Worm (Caenorhabditis elegans): ENCODE results near the gene dre-1.

DNA sequence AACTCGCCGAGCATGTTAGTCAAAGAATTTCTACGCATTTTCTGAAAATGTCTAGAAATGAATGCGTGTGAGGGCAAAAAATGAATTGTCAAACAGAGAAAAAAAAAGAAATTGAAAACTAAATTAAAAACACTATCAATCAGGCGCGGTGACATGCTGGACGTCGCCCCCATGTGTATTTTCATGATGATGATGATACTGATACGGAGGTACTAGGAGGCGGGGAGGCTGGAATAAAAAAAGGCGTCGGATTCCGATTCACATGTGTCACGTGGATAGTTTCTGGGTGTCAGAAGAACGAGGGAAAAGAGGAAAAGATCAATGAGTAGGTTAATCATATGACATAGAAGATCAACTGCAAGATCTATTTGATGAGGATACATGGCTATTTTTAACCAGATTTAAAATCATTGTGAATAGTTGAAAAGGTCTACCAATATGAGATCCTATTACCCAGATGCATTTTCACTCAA lies 40.9 kb downstream of the dre-1 start, which contains the start of gene W01A11.7:
- TF ChIP-seq unc-86 (tag; optimal IDR thresholded peaks at IDR 0.05): no peak
- no peak for TF ChIP-seq ama-1 (optimal IDR thresholded peaks at IDR 0.05)
- no peak for TF ChIP-seq hlh-13 (GFP tag; optimal IDR thresholded peaks at IDR 0.05)
- TF ChIP-seq fkh-10 (GFP tag; optimal IDR thresholded peaks at IDR 0.05): no peak
- TF ChIP-seq F13H6.1 (tag; optimal IDR thresholded peaks at IDR 0.05): no peak
- no peak for TF ChIP-seq C08G9.2 (tag; optimal IDR thresholded peaks at IDR 0.05)
- no peak for TF ChIP-seq rnt-1 (tag; optimal IDR thresholded peaks at IDR 0.05)
- TF ChIP-seq elt-4 (tag; optimal IDR thresholded peaks at IDR 0.05): no peak
- no peak for TF ChIP-seq nhr-11 (tag; optimal IDR thresholded peaks at IDR 0.05)
- no peak for TF ChIP-seq odd-2 (tag; optimal IDR thresholded peaks at IDR 0.05)
- no peak for TF ChIP-seq ets-4 (tag; optimal IDR thresholded peaks at IDR 0.05)
- no peak for TF ChIP-seq dve-1 (tag; optimal IDR thresholded peaks at IDR 0.05)
- TF ChIP-seq T23F11.4 (GFP tag; optimal IDR thresholded peaks at IDR 0.05): no peak
